Worm (Caenorhabditis elegans): ENCODE results near the gene acdh-2.

The acdh-2 gene

ce11 chrII:5593377-5593932, 46.2 kb upstream of the acdh-2 start, which contains the start of gene cdc-14 (continued):
- TF ChIP-seq ceh-82 (tag; optimal IDR thresholded peaks at IDR 0.05) (no peak), dpl-1 (GFP tag; optimal IDR thresholded peaks at IDR 0.05) (peak; percentile 66), nhr-11 (tag; optimal IDR thresholded peaks at IDR 0.05) (peak; percentile 86), daf-8 (GFP tag; IDR thresholded peaks at IDR 0.05) (no peak), mes-2 (tag; optimal IDR thresholded peaks at IDR 0.05; ENCODE audit: poor library complexity, severe bottlenecking) (peak; percentile 62), nhr-25 (tag; optimal IDR thresholded peaks at IDR 0.05; ENCODE audit: borderline replicate concordance, insufficient read depth) (peak; percentile 61), zfp-2 (tag; optimal IDR thresholded peaks at IDR 0.05) (no peak), daf-16 (GFP tag; optimal IDR thresholded peaks at IDR 0.05) (peak in 1 of 2 experiments; percentile 12), daf-16 (tag; optimal IDR thresholded peaks at IDR 0.05) (peak; percentile 56), ces-1 (GFP tag; optimal IDR thresholded peaks at IDR 0.05) (no peak), aha-1 (tag) (no peak), unc-130 (GFP tag; optimal IDR thresholded peaks at IDR 0.05) (no peak), fkh-10 (GFP tag; optimal IDR thresholded peaks at IDR 0.05) (no peak), rbr-2 (tag; optimal IDR thresholded peaks at IDR 0.05) (peak; percentile 32), mxl-3 (GFP tag; optimal IDR thresholded peaks at IDR 0.05) (peak; percentile 81), pha-4 (GFP tag; IDR thresholded peaks at IDR 0.05) (no peak), pha-4 (tag; optimal IDR thresholded peaks at IDR 0.05) (peak; percentile 13), aly-2 (tag; optimal IDR thresholded peaks at IDR 0.05) (no peak), vab-7 (GFP tag; IDR thresholded peaks at IDR 0.05) (no peak), spr-1 (tag; optimal IDR thresholded peaks at IDR 0.05) (no peak), lin-15B (tag; optimal IDR thresholded peaks at IDR 0.05) (no peak), ceh-20 (GFP tag; IDR thresholded peaks at IDR 0.05) (no peak), nhr-6 (tag; optimal IDR thresholded peaks at IDR 0.05) (peak; percentile 55), zip-11 (GFP tag; IDR thresholded peaks at IDR 0.05) (no peak), lin-29 (GFP tag; IDR thresholded peaks at IDR 0.05) (no peak), saeg-2 (GFP tag; IDR thresholded peaks at IDR 0.05) (no peak), F26F4.8 (GFP tag; conservative IDR thresholded peaks at IDR 0.05) (no peak), lin-1 (GFP tag; IDR thresholded peaks at IDR 0.05) (no peak), madf-9 (GFP tag; conservative IDR thresholded peaks at IDR 0.05) (no peak), Y48G9A.11 (GFP tag; IDR thresholded peaks at IDR 0.05) (no peak), F37D6.2 (tag; optimal IDR thresholded peaks at IDR 0.05) (no peak), attf-4 (tag; optimal IDR thresholded peaks at IDR 0.05) (no peak), hlh-11 (tag; optimal IDR thresholded peaks at IDR 0.05) (peak; percentile 85), dmd-6 (GFP tag; IDR thresholded peaks at IDR 0.05) (peak; percentile 39; the same call in 1 of the 2 replicates), nhr-111 (GFP tag; optimal IDR thresholded peaks at IDR 0.05) (no peak), R02D3.7 (tag; optimal IDR thresholded peaks at IDR 0.05) (no peak), hlh-30 (tag; optimal IDR thresholded peaks at IDR 0.05; ENCODE audit: insufficient read depth) (peak; percentile 97), Y5F2A.4 (GFP tag; optimal IDR thresholded peaks at IDR 0.05) (no peak), unc-62 (GFP tag; optimal IDR thresholded peaks at IDR 0.05 in 1 of 2) (peak in 1 of 2 experiments; percentile 87), unc-62 (tag; optimal IDR thresholded peaks at IDR 0.05) (no peak), ztf-7 (tag; optimal IDR thresholded peaks at IDR 0.05) (peak; percentile 49), ztf-11 (tag; optimal IDR thresholded peaks at IDR 0.05) (no peak), mdl-1 (tag; optimal IDR thresholded peaks at IDR 0.05) (peak in 1 of 2 experiments; percentile 72), nhr-41 (GFP tag; IDR thresholded peaks at IDR 0.05) (no peak), hmg-1.1 (GFP tag; IDR thresholded peaks at IDR 0.05) (0 out of 2 replicates have a peak, but pooled peaks have one; percentile 36), ctbp-1 (GFP tag; IDR thresholded peaks at IDR 0.05) (0 out of 2 replicates have a peak, but pooled peaks have one; percentile 18), nhr-28 (tag; optimal IDR thresholded peaks at IDR 0.05) (peak; percentile 68), lsy-2 (tag; optimal IDR thresholded peaks at IDR 0.05) (peak; percentile 9 to 80), nhr-76 (tag; optimal IDR thresholded peaks at IDR 0.05) (no peak), snpc-4 (tag; optimal IDR thresholded peaks at IDR 0.05) (no peak), hif-1 (tag; optimal IDR thresholded peaks at IDR 0.05) (peak in 1 of 2 experiments; percentile 44)
